Worm (Caenorhabditis elegans): ENCODE measurements around the gene R07E5.5.

DNA sequence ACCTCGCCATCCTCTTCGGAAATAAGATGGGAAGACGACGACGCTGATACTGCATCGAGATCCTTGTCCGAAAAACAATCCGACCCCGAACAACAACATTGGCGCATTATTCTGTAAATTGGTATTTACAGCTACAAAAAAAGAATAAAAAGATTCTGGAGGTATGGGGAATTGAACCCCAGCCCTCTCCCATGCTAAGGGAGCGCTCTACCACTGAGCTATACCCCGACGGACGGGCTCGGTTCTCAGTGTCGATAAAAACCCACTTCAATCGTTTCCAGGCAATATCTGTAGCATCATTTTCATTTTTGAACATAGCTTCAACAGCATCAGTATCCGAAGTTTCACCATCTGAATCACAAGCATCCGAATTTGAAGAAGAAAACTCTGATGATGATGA is 31.6 kb downstream of the R07E5.5 start:
- TF ChIP-seq cog-1 (tag; optimal IDR thresholded peaks at IDR 0.05) (no peak), ztf-29 (GFP tag; IDR thresholded peaks at IDR 0.05) (no peak), T22C8.4 (GFP tag; IDR thresholded peaks at IDR 0.05) (peak; percentile 64), flt-1 (GFP tag; IDR thresholded peaks at IDR 0.05) (no peak; the same call in 1 of the 2 replicates), ztf-23 (GFP tag; IDR thresholded peaks at IDR 0.05) (peak; percentile 59; the same call in 1 of the 2 replicates), med-1 (GFP tag; optimal IDR thresholded peaks at IDR 0.05; ENCODE audit: insufficient read depth) (no peak), tab-1 (GFP tag; IDR thresholded peaks at IDR 0.05) (peak; percentile 76), klf-2 (GFP tag; conservative IDR thresholded peaks at IDR 0.05) (no peak), ref-1 (GFP tag; conservative IDR thresholded peaks at IDR 0.05) (0 out of 2 replicates have a peak, but pooled peaks have one; percentile 9)
